Fruit fly (Drosophila melanogaster) whole organism, prepupa: ENCODE data around the gene S6k.
A peak's percentile ranks its signal among the peaks of the same experiment; 100 is the strongest.

Experiments
- Blimp-1 ChIP-seq: fragments of 200-800 bp; sonication (Bioruptor generic); optimal IDR thresholded peaks from 3 replicates; lab custom pipeline; 2017; ENCODE audit warnings: missing biosample characterization, missing genetic modification characterization, mild to moderate bottlenecking, moderate library complexity, missing genetic modification reagents
- CG10631 ChIP-seq: fragments of 200-800 bp; sonication (Bioruptor generic); optimal IDR thresholded peaks from 2 replicates; lab custom pipeline; 2016; ENCODE audit warnings: missing biosample characterization, missing genetic modification characterization
- CG11294 ChIP-seq: fragments of 200-800 bp; sonication (Bioruptor generic); IDR thresholded peaks from 2 replicates; pipeline ENCODE4 v1.3.6; 2022; ENCODE audit warnings: missing biosample characterization, missing genetic modification characterization
- CG11762 ChIP-seq: fragments of 200-800 bp; sonication (Bioruptor generic); optimal IDR thresholded peaks from 3 replicates; lab custom pipeline; 2016; ENCODE audit warnings: missing biosample characterization, missing genetic modification characterization; ENCODE audit not compliant: insufficient read depth
- CG11902 ChIP-seq: fragments of 200-800 bp; sonication (Bioruptor generic); optimal IDR thresholded peaks from 3 replicates; lab custom pipeline; 2016; ENCODE audit warnings: missing biosample characterization, missing genetic modification characterization
- CG15336 ChIP-seq: fragments of 200-800 bp; sonication (Bioruptor generic); IDR thresholded peaks from 2 replicates; pipeline ENCODE4 v1.3.6; 2022; ENCODE audit warnings: missing biosample characterization, missing genetic modification characterization
- CG1621 ChIP-seq: fragments of 200-800 bp; sonication (Bioruptor generic); optimal IDR thresholded peaks from 3 replicates; lab custom pipeline; 2018; ENCODE audit warnings: missing biosample characterization, mild to moderate bottlenecking, missing genetic modification characterization
- CG16779 ChIP-seq: fragments of 200-800 bp; sonication (Bioruptor generic); optimal IDR thresholded peaks from 3 replicates; lab custom pipeline; 2017; ENCODE audit warnings: missing biosample characterization, mild to moderate bottlenecking, missing genetic modification characterization
- CG31627 ChIP-seq: fragments of 200-800 bp; sonication (Bioruptor generic); optimal IDR thresholded peaks from 3 replicates; lab custom pipeline; 2016; ENCODE audit warnings: missing biosample characterization, missing genetic modification characterization
- CG32006 ChIP-seq: fragments of 200-800 bp; sonication (Bioruptor generic); optimal IDR thresholded peaks from 3 replicates; lab custom pipeline; 2017; ENCODE audit warnings: missing biosample characterization, mild to moderate bottlenecking, missing genetic modification characterization
- CG34406 ChIP-seq: fragments of 200-800 bp; sonication (Bioruptor generic); optimal IDR thresholded peaks from 3 replicates; lab custom pipeline; 2016; ENCODE audit warnings: missing biosample characterization, missing genetic modification characterization
- CG3919 ChIP-seq: fragments of 200-800 bp; sonication (Bioruptor generic); optimal IDR thresholded peaks from 3 replicates; lab custom pipeline; 2016; ENCODE audit warnings: missing biosample characterization, missing genetic modification characterization
- CG4318 ChIP-seq: fragments of 200-800 bp; sonication (Bioruptor generic); optimal IDR thresholded peaks from 3 replicates; lab custom pipeline; 2017; ENCODE audit warnings: missing biosample characterization, mild to moderate bottlenecking, missing genetic modification characterization
- CG6163 ChIP-seq: fragments of 200-800 bp; sonication (Bioruptor generic); IDR thresholded peaks from 3 replicates; pipeline ENCODE4 v1.3.6; 2022; ENCODE audit warnings: missing biosample characterization, missing genetic modification characterization
- CG6276 ChIP-seq: fragments of 200-800 bp; sonication (Bioruptor generic); optimal IDR thresholded peaks from 2 replicates; lab custom pipeline; 2017; ENCODE audit warnings: missing biosample characterization, mild to moderate bottlenecking, missing genetic modification characterization
- CG6792 ChIP-seq: fragments of 200-800 bp; sonication (Bioruptor generic); optimal IDR thresholded peaks from 3 replicates; lab custom pipeline; 2016; ENCODE audit warnings: missing biosample characterization, missing genetic modification characterization
- CG6808 ChIP-seq: fragments of 200-800 bp; sonication (Bioruptor generic); optimal IDR thresholded peaks from 3 replicates; lab custom pipeline; 2017; ENCODE audit warnings: missing biosample characterization, missing genetic modification characterization, mild to moderate bottlenecking, moderate library complexity, missing genetic modification reagents
- CG7368 ChIP-seq: fragments of 200-800 bp; sonication (Bioruptor generic); optimal IDR thresholded peaks from 3 replicates; lab custom pipeline; 2016; ENCODE audit warnings: missing biosample characterization, missing genetic modification characterization
- CG8319 ChIP-seq: fragments of 200-800 bp; sonication (Bioruptor generic); optimal IDR thresholded peaks from 3 replicates; lab custom pipeline; 2016; ENCODE audit warnings: missing biosample characterization, missing genetic modification characterization
- CG8632 ChIP-seq: fragments of 200-800 bp; sonication (Bioruptor generic); optimal IDR thresholded peaks from 3 replicates; lab custom pipeline; 2016; ENCODE audit warnings: missing biosample characterization, missing genetic modification characterization
- CG9139 ChIP-seq: fragments of 200-800 bp; sonication (Bioruptor generic); optimal IDR thresholded peaks from 3 replicates; lab custom pipeline; 2017; ENCODE audit warnings: missing biosample characterization, mild to moderate bottlenecking, missing genetic modification characterization
- Eip75B ChIP-seq: fragments of 200-800 bp; sonication (Bioruptor generic); optimal IDR thresholded peaks from 3 replicates; lab custom pipeline; 2016; ENCODE audit warnings: missing biosample characterization, missing genetic modification characterization
- Eip78C ChIP-seq: fragments of 200-800 bp; sonication (Bioruptor generic); peaks from one replicate; lab custom pipeline; 2016; ENCODE audit warnings: missing biosample characterization, missing genetic modification characterization
- Ets21C ChIP-seq: fragments of 200-800 bp; sonication (Bioruptor generic); optimal IDR thresholded peaks from 3 replicates; lab custom pipeline; 2016; ENCODE audit warnings: missing biosample characterization, missing genetic modification characterization
- Ets96B ChIP-seq: fragments of 200-800 bp; optimal IDR thresholded peaks from 2 replicates; lab custom pipeline; 2019; ENCODE audit warnings: missing biosample characterization, mild to moderate bottlenecking, missing genetic modification characterization, moderate library complexity
- Gug ChIP-seq: fragments of 200-800 bp; sonication (Bioruptor generic); IDR thresholded peaks from 2 replicates; pipeline ENCODE4 v1.3.6; 2022; ENCODE audit warnings: missing biosample characterization, missing genetic modification characterization
- Hr38 ChIP-seq: sonication (Bioruptor generic); optimal IDR thresholded peaks from 2 replicates; lab custom pipeline; 2016; ENCODE audit warnings: missing biosample characterization, missing genetic modification characterization
- Hr39 ChIP-seq: fragments of 200-800 bp; sonication (Bioruptor generic); optimal IDR thresholded peaks from 2 replicates; lab custom pipeline; 2016; ENCODE audit warnings: missing biosample characterization, missing genetic modification characterization
- Hr4 ChIP-seq: fragments of 200-800 bp; sonication (Bioruptor generic); optimal IDR thresholded peaks from 3 replicates; lab custom pipeline; 2016; ENCODE audit warnings: missing biosample characterization, missing genetic modification characterization
- Met ChIP-seq: fragments of 200-800 bp; sonication (Bioruptor generic); optimal IDR thresholded peaks from 3 replicates; lab custom pipeline; 2016; ENCODE audit warnings: missing biosample characterization, missing genetic modification characterization
- OdsH ChIP-seq: fragments of 200-800 bp; sonication (Bioruptor generic); optimal IDR thresholded peaks from 3 replicates; lab custom pipeline; 2016; ENCODE audit warnings: missing biosample characterization, missing genetic modification characterization
- Smox ChIP-seq: fragments of 200-800 bp; sonication (Bioruptor generic); optimal IDR thresholded peaks from 3 replicates; lab custom pipeline; 2016; ENCODE audit warnings: missing biosample characterization, missing genetic modification characterization
- Sox102F ChIP-seq: fragments of 200-800 bp; sonication (Bioruptor generic); optimal IDR thresholded peaks from 2 replicates; lab custom pipeline; 2016; ENCODE audit warnings: missing biosample characterization, mild to moderate bottlenecking, missing genetic modification characterization
- Sox14 ChIP-seq: fragments of 200-800 bp; sonication (Bioruptor generic); optimal IDR thresholded peaks from 3 replicates; lab custom pipeline; 2016; ENCODE audit warnings: missing biosample characterization, missing genetic modification characterization
- Sox15 ChIP-seq: fragments of 200-800 bp; sonication (Bioruptor generic); optimal IDR thresholded peaks from 3 replicates; lab custom pipeline; 2016; ENCODE audit warnings: missing biosample characterization, missing genetic modification characterization
- achi ChIP-seq: fragments of 200-800 bp; sonication (Bioruptor generic); optimal IDR thresholded peaks from 3 replicates; lab custom pipeline; 2016; ENCODE audit warnings: missing biosample characterization, missing genetic modification characterization
- dsx ChIP-seq: fragments of 200-800 bp; optimal IDR thresholded peaks from 3 replicates; lab custom pipeline; 2019; ENCODE audit warnings: missing biosample characterization, mild to moderate bottlenecking, missing genetic modification characterization, moderate library complexity; ENCODE audit not compliant: poor library complexity, severe bottlenecking
- eg ChIP-seq: fragments of 200-800 bp; sonication (Bioruptor generic); IDR thresholded peaks from 3 replicates; pipeline ENCODE4 v1.3.6; 2022; ENCODE audit warnings: missing biosample characterization, missing genetic modification characterization
- fd59A ChIP-seq: fragments of 200-800 bp; sonication (Bioruptor generic); optimal IDR thresholded peaks from 2 replicates; lab custom pipeline; 2017; ENCODE audit warnings: missing biosample characterization, mild to moderate bottlenecking, missing genetic modification characterization, missing genetic modification reagents
- fd85E ChIP-seq: fragments of 200-800 bp; sonication (Bioruptor generic); optimal IDR thresholded peaks from 3 replicates; lab custom pipeline; 2016; ENCODE audit warnings: missing biosample characterization, missing genetic modification characterization
- fkh ChIP-seq: fragments of 200-800 bp; sonication (Bioruptor generic); optimal IDR thresholded peaks from 3 replicates; lab custom pipeline; 2017; ENCODE audit warnings: missing biosample characterization, mild to moderate bottlenecking, missing genetic modification characterization, moderate library complexity
- lz ChIP-seq: fragments of 200-800 bp; sonication (Bioruptor generic); optimal IDR thresholded peaks from 3 replicates; lab custom pipeline; 2016; ENCODE audit warnings: missing biosample characterization, missing genetic modification characterization
- net ChIP-seq: fragments of 200-800 bp; sonication (Bioruptor generic); optimal IDR thresholded peaks from 3 replicates; lab custom pipeline; 2016; ENCODE audit warnings: missing biosample characterization, missing genetic modification characterization
- salr ChIP-seq, 2 experiments: fragments of 200-800 bp; sonication (Bioruptor generic); optimal IDR thresholded peaks; 3 replicates each; lab custom pipeline; 2016 to 2018; ENCODE audit warnings: missing biosample characterization in 2 of 2, missing genetic modification characterization in 2 of 2, mild to moderate bottlenecking in 1 of 2
- spab ChIP-seq: fragments of 200-800 bp; sonication (Bioruptor generic); optimal IDR thresholded peaks from 2 replicates; lab custom pipeline; 2017; ENCODE audit warnings: missing biosample characterization, mild to moderate bottlenecking, missing genetic modification characterization, missing genetic modification reagents
- ss ChIP-seq, 2 experiments: fragments of 200-800 bp; sonication (Bioruptor generic); optimal IDR thresholded peaks; 2 replicates in 1 of 2; 3 replicates in 1 of 2; lab custom pipeline; 2017 to 2018; ENCODE audit warnings: mild to moderate bottlenecking in 2 of 2, missing biosample characterization in 2 of 2, missing genetic modification characterization in 2 of 2, moderate library complexity in 1 of 2
- svp ChIP-seq: fragments of 200-800 bp; sonication (Bioruptor generic); peaks from one replicate; lab custom pipeline; 2016; ENCODE audit warnings: missing biosample characterization, missing genetic modification characterization
- topi ChIP-seq: fragments of 200-800 bp; sonication (Bioruptor generic); optimal IDR thresholded peaks from 3 replicates; lab custom pipeline; 2016; ENCODE audit warnings: missing biosample characterization, missing genetic modification characterization
- vri ChIP-seq: fragments of 200-800 bp; sonication (Bioruptor generic); optimal IDR thresholded peaks from 3 replicates; lab custom pipeline; 2016; ENCODE audit warnings: missing biosample characterization, mild to moderate bottlenecking, missing genetic modification characterization

S6k gene

DNA sequence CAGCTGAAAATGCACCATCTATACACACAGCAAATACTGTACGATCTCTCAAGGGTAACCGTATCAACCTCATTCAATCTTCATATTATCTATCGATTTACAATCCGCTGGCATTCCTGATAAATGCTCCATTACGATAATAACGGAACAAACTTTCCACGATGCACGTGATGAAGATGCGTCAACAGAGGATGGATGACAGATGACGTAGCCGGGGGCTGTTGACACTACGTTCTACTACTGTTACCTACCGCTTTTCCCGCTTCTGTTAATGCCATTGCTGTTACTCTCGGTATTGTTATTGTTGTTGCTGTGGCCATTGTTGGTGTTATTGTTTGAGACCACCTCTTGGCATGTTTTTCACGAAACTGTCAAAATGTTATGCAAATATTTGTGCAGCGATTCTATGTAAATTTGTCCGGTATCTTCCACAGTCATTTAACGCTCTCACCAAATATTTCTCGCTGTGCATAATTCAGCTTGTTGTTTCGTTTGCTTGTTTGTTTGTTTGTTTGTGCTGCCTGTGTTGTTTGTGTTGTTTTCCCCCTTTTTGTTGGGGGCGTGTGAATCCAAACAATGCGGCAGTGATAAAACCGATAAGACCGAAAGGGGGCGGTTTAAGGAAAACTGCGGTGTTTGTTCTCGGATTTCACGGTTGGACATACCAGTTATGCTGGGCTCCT lies 13.2 kb upstream of the S6k start (continued):
- TF ChIP-seq CG8632 (GFP tag; lab: Kevin White, UChicago) = no peak
- TF ChIP-seq CG32006 = no peak
- no peak for TF ChIP-seq Sox14 (GFP tag; lab: Kevin White, UChicago)
- TF ChIP-seq salr (GFP tag; optimal IDR thresholded peaks at IDR 0.05; lab: Kevin White, UChicago) = no peak
- peak; percentile 21 for TF ChIP-seq CG34406 (GFP tag; lab: Kevin White, UChicago)
- no peak for TF ChIP-seq eg (GFP tag; lab: Robert Waterston, UW)
- TF ChIP-seq fd59A (GFP tag; lab: Kevin White, UChicago) = no peak
- TF ChIP-seq CG6163 (GFP tag; lab: Robert Waterston, UW) = peak; percentile 53; the same call in 1 of the 3 replicates

dm6 chr3L:5821506-5821905 lies 10.8 kb upstream of the S6k start:
- TF ChIP-seq achi (no peak), net (GFP tag; lab: Kevin White, UChicago) (peak; percentile 9), CG10631 (GFP tag; lab: Kevin White, UChicago) (no peak), Hr4 (GFP tag; lab: Kevin White, UChicago) (no peak), Ets21C (GFP tag; lab: Kevin White, UChicago) (no peak), fd59A (GFP tag; lab: Kevin White, UChicago) (peak; percentile 23), eg (GFP tag; lab: Robert Waterston, UW) (0 out of 3 replicates have a peak, but pooled peaks have one; percentile 38), CG11294 (GFP tag; lab: Robert Waterston, UW) (no peak), spab (peak; percentile 39), Met (GFP tag; lab: Kevin White, UChicago) (no peak), CG7368 (peak; percentile 38), CG4318 (GFP tag; lab: Kevin White, UChicago) (no peak), Blimp-1 (GFP tag; lab: Kevin White, UChicago) (no peak), CG11762 (GFP tag; lab: Kevin White, UChicago) (peak; percentile 3), Hr38 (GFP tag; lab: Kevin White, UChicago) (no peak), CG6792 (GFP tag; lab: Kevin White, UChicago) (peak; percentile 8), Gug (GFP tag; lab: Robert Waterston, UW) (no peak), Sox102F (GFP tag; lab: Kevin White, UChicago) (no peak), CG11902 (no peak), CG6808 (GFP tag; lab: Kevin White, UChicago) (peak; percentile 37), Hr39 (GFP tag; lab: Kevin White, UChicago) (no peak), CG1621 (tag; lab: Kevin White, UChicago) (peak; percentile 36), fd85E (no peak), CG9139 (GFP tag; lab: Kevin White, UChicago) (peak; percentile 29), CG8632 (GFP tag; lab: Kevin White, UChicago) (peak; percentile 29), Smox (GFP tag; lab: Kevin White, UChicago) (no peak), CG6276 (GFP tag; lab: Kevin White, UChicago) (peak; percentile 5), Eip78C (GFP tag; lab: Kevin White, UChicago) (peak; percentile 86), lz (GFP tag; lab: Kevin White, UChicago) (no peak), CG16779 (peak; percentile 21), dsx (GFP tag; lab: Kevin White, UChicago) (no peak), Eip75B (GFP tag; lab: Kevin White, UChicago) (no peak), CG3919 (peak; percentile 30), topi (peak; percentile 4), Ets96B (no peak), ss (GFP tag; optimal IDR thresholded peaks at IDR 0.05; lab: Kevin White, UChicago) (peak; percentile 8 to 64), Sox15 (GFP tag; lab: Kevin White, UChicago) (no peak), fkh (peak; percentile 55), CG8319 (GFP tag; lab: Kevin White, UChicago) (no peak), vri (peak; percentile 1), CG31627 (no peak), svp (GFP tag; lab: Kevin White, UChicago) (peak; percentile 35), OdsH (GFP tag; lab: Kevin White, UChicago) (no peak), CG15336 (GFP tag; lab: Robert Waterston, UW) (0 out of 2 replicates have a peak, but pooled peaks have one; percentile 18), CG6163 (GFP tag; lab: Robert Waterston, UW) (no peak; the same call in 2 of the 3 replicates)
